Worm (Caenorhabditis elegans) whole organism, L4/young adult: ENCODE measurements around the gene srh-209.

Experiments used
- W03F9.2 ChIP-seq: fragments of 150-350 bp; optimal IDR thresholded peaks from 2 replicates; lab custom pipeline; 2014; ENCODE audit warnings: missing biosample characterization, missing genetic modification characterization
- dao-5 ChIP-seq: sonication (generic microtip); optimal IDR thresholded peaks from 2 replicates; lab custom pipeline; 2016; ENCODE audit warnings: missing genotype, missing genetic modification characterization, moderate library complexity, missing compliant biosample characterization
- him-1 ChIP-seq: sonication (generic microtip); optimal IDR thresholded peaks from 2 replicates; lab custom pipeline; 2016; ENCODE audit warnings: missing genotype, missing genetic modification reagents, missing genetic modification characterization, missing compliant biosample characterization

Gene srh-209

DNA sequence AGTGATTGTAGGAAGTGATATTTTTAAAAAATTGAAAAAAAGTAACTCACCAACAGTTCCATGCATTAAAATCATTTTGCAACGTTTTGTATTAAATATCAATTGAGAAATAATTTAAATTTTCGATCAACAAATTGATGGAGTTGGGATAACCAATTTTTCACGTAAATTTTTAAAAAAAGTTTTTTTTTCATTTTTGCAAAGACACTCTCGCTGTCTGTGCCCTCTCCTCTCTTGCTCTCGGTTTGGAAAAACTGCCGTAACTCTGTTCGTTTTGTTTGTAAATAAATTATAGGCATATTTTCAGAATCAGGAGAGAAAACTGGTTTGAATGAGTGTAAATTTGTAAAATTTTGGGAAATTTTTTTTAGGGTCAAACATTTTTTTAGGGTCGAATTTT is 6.9 kb downstream of the srh-209 start, which contains the start of gene Y51A2B.16:
Y51A2B.16 (minus strand) TSS at position 101 of the 400 bp plus-strand sequence.
- no peak for TF ChIP-seq dao-5 (tag; lab: Kevin White, UChicago)
- no peak for TF ChIP-seq W03F9.2 (tag; lab: Kevin White, UChicago)
- no peak for TF ChIP-seq him-1 (tag; lab: Kevin White, UChicago)

DNA sequence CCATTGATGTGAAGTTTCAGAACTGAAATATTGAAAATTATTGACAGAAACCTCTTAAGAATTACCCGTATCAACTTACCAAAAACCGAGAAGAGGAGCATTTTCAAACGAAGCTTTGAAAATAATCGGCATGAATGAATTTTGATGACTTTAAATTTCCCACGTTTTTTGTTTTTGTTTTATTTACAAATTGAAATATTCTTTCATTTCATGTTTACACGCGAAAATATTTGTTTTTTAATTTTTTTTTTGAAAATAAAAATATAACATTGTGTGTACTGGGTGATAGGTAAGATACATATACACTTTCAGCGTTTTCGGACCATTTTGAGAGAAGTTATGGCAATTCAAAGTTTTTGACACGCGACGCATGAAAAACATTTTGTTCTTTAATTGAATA is 9.0 kb downstream of the srh-209 start, which contains the start of gene Y51A2B.9:
Y51A2B.9 (minus strand) TSS at position 101 of the 400 bp plus-strand sequence.
- TF ChIP-seq him-1 (tag; lab: Kevin White, UChicago), result no peak
- TF ChIP-seq W03F9.2 (tag; lab: Kevin White, UChicago), result no peak
- no peak for TF ChIP-seq dao-5 (tag; lab: Kevin White, UChicago)

ce11 chrV:18394203-18394602 is 10.5 kb downstream of the srh-209 start, which contains the start of gene Y51A2B.6:
Gene Y51A2B.6, minus strand, starts transcription at chrV:18394303.
- TF ChIP-seq W03F9.2 (tag; lab: Kevin White, UChicago) (no peak), him-1 (tag; lab: Kevin White, UChicago) (no peak), dao-5 (tag; lab: Kevin White, UChicago) (no peak)

- TF ChIP-seq him-1 (tag; lab: Kevin White, UChicago) (no peak), W03F9.2 (tag; lab: Kevin White, UChicago) (no peak), dao-5 (tag; lab: Kevin White, UChicago) (no peak)
Observed at ce11 chrV:18389046-18389445, 15.6 kb downstream of the srh-209 start, which contains the start of the genes Y51A2B.4 and Y51A2B.5. Gene Y51A2B.4, minus strand, starts transcription at chrV:18389146. Gene Y51A2B.5, plus strand, starts transcription at chrV:18389277.

- TF ChIP-seq dao-5 (tag; lab: Kevin White, UChicago), result no peak
- no peak for TF ChIP-seq W03F9.2 (tag; lab: Kevin White, UChicago)
- no peak for TF ChIP-seq him-1 (tag; lab: Kevin White, UChicago)
Observed at ce11 chrV:18382590-18382989, 22.1 kb downstream of the srh-209 start, which contains the start of gene nhr-288. Gene nhr-288, minus strand, starts transcription at chrV:18382690.

- TF ChIP-seq dao-5 (tag; lab: Kevin White, UChicago), result no peak
- TF ChIP-seq him-1 (tag; lab: Kevin White, UChicago), result no peak
Observed at ce11 chrV:18378819-18379218, 25.8 kb downstream of the srh-209 start, which contains the start of gene Y51A2B.8. Gene Y51A2B.8, plus strand, starts transcription at chrV:18379119.

- no peak for TF ChIP-seq W03F9.2 (tag; lab: Kevin White, UChicago)
- no peak for TF ChIP-seq him-1 (tag; lab: Kevin White, UChicago)
- no peak for TF ChIP-seq dao-5 (tag; lab: Kevin White, UChicago)
Observed at ce11 chrV:18375551-18375950, 29.1 kb downstream of the srh-209 start.

DNA sequence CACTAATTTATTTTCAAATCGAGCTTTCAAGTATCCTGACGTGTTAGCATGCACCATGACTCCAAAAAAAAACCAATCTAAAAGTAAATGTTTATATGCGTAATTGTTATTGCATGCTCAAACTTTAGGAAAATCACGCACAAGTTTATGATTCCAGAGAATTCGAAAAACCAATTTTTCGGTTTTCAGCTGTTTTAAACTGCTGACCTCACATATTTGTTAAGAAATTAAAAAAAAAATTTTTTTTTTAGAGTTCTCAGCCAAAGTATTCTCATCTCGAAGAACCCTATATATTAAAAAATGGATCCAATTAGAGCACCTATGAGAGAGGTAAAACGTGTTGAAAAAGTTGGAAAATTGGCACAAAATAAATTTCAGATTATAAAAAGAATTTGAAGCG is 30.5 kb downstream of the srh-209 start, which contains the start of gene Y51A2B.2:
Y51A2B.2 (plus strand) TSS at position 301 of the 400 bp plus-strand sequence.
- TF ChIP-seq W03F9.2 (tag; lab: Kevin White, UChicago) (no peak), dao-5 (tag; lab: Kevin White, UChicago) (no peak), him-1 (tag; lab: Kevin White, UChicago) (no peak)

DNA sequence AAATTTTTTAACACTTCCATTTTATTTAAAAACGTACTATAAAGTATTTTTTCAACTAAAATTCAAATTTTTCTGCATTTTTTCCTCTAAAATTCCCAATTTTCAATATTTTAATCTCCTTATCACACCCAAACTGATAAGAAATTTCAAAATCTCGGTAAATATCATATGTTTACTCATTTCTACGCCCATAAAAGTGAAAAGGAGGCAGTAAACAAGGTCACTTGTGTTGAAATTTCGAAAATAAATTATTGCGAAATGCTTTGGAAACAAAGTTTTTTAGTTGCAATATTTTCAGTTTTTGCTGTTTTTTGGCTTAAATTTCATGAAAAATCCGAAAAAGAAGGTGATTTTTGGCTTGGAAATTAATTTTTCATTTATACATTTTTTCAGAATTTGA is 33.1 kb downstream of the srh-209 start, which contains the start of gene C08E8.4:
C08E8.4 (plus strand) TSS at position 268 of the 400 bp plus-strand sequence.
- no peak for TF ChIP-seq W03F9.2 (tag; lab: Kevin White, UChicago)
- TF ChIP-seq dao-5 (tag; lab: Kevin White, UChicago), result no peak
- no peak for TF ChIP-seq him-1 (tag; lab: Kevin White, UChicago)

ce11 chrV:18371028-18371427 is 33.6 kb downstream of the srh-209 start:
- TF ChIP-seq him-1 (tag; lab: Kevin White, UChicago), result no peak
- no peak for TF ChIP-seq W03F9.2 (tag; lab: Kevin White, UChicago)
- no peak for TF ChIP-seq dao-5 (tag; lab: Kevin White, UChicago)

- TF ChIP-seq dao-5 (tag; lab: Kevin White, UChicago) (no peak), him-1 (tag; lab: Kevin White, UChicago) (no peak), W03F9.2 (tag; lab: Kevin White, UChicago) (no peak)
Observed at ce11 chrV:18368322-18368721, 36.3 kb downstream of the srh-209 start, which contains the start of gene C08E8.6. Gene C08E8.6, minus strand, starts transcription at chrV:18368422.

DNA sequence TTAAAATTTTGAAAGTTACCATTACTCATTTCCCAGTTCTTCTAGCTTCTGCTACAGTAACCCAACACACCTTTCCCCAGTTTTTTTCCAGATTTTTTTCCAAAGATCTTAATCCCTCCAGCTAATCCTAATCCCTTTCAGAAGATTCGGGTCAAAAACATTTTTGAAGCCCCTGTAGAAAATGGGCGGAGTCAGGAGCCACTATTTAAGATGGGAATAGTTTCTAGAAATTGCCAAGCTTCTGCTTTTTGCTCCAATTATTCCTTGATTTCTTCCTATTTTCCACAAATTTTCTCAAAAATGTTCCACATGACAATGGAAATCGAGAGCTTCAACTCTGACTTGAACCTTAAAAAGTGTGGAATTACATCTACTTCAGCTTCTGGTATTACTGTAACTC is 40.1 kb downstream of the srh-209 start, which contains the start of gene C08E8.9:
C08E8.9 (plus strand) TSS at position 301 of the 400 bp plus-strand sequence.
- no peak for TF ChIP-seq him-1 (tag; lab: Kevin White, UChicago)
- no peak for TF ChIP-seq W03F9.2 (tag; lab: Kevin White, UChicago)

DNA sequence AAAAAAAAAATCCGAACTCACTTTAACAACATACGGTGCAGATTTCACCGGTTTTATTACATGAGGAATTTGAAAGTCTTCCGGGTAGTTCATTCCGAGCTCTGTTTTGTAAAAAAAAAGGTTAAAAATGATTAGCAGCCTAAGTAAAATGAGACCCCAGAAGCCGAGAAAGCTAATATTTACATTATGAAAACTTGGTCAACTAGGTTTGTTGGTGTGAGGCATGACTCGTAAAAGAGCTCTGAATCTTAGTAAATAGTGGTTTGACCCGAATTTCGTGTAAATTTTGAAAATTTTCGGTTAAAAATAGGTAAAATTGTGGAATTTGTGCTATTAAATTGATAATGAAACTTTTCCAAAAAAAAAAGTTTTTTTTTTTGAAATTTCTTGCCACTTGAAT is 42.3 kb downstream of the srh-209 start, which contains the start of gene C08E8.1:
C08E8.1 (minus strand) TSS at position 101 of the 400 bp plus-strand sequence.
- TF ChIP-seq dao-5 (tag; lab: Kevin White, UChicago) (no peak), W03F9.2 (tag; lab: Kevin White, UChicago) (no peak), him-1 (tag; lab: Kevin White, UChicago) (no peak)

ce11 chrV:18359888-18360287 is 44.8 kb downstream of the srh-209 start, which contains the start of gene C08E8.5:
Gene C08E8.5, minus strand, starts transcription at chrV:18359988.
- TF ChIP-seq W03F9.2 (tag; lab: Kevin White, UChicago) (no peak), dao-5 (tag; lab: Kevin White, UChicago) (no peak), him-1 (tag; lab: Kevin White, UChicago) (no peak)
